Worm (Caenorhabditis elegans) whole organism, young adult: ENCODE measurements around the gene dhc-3.
A peak's percentile ranks its signal among the peaks of the same experiment; 100 is the strongest.

Experiments used
- B0019.2 ChIP-seq: fragments of 200-800 bp; sonication (Bioruptor generic); conservative IDR thresholded peaks from 2 replicates; pipeline ENCODE4 v1.3.6; 2022; ENCODE audit warnings: missing genetic modification reagents, missing genetic modification characterization, missing compliant biosample characterization
- B0336.3 ChIP-seq: fragments of 200-800 bp; sonication (Bioruptor generic); IDR thresholded peaks from 2 replicates; pipeline ENCODE4 v1.3.6; 2022; ENCODE audit warnings: missing genetic modification characterization, missing compliant biosample characterization
- F10E7.11 ChIP-seq: sonication (generic microtip); optimal IDR thresholded peaks from 2 replicates; lab custom pipeline; 2017; ENCODE audit warnings: mild to moderate bottlenecking, missing genetic modification characterization, moderate library complexity, missing compliant biosample characterization
- F22D6.2 ChIP-seq: sonication (generic microtip); optimal IDR thresholded peaks from 2 replicates; lab custom pipeline; 2016; ENCODE audit warnings: mild to moderate bottlenecking, missing genetic modification characterization, missing compliant biosample characterization
- F23B12.7 ChIP-seq: sonication (generic microtip); optimal IDR thresholded peaks from 2 replicates; lab custom pipeline; 2017; ENCODE audit warnings: missing genetic modification characterization, mild to moderate bottlenecking, missing compliant biosample characterization, antibody characterized with exemption, moderate library complexity; ENCODE audit not compliant: insufficient read depth
- F33H1.4 ChIP-seq: fragments of 200-800 bp; sonication (Bioruptor generic); IDR thresholded peaks from 2 replicates; pipeline ENCODE4 v1.3.6; 2022; ENCODE audit warnings: missing genetic modification reagents, missing genetic modification characterization, missing compliant biosample characterization
- F49E8.2 ChIP-seq: sonication (generic microtip); optimal IDR thresholded peaks from 3 replicates; lab custom pipeline; 2017; ENCODE audit warnings: missing genetic modification characterization, mild to moderate bottlenecking, missing compliant biosample characterization, antibody characterized with exemption, moderate library complexity; ENCODE audit not compliant: insufficient read depth
- F57C9.4 ChIP-seq: sonication (generic microtip); optimal IDR thresholded peaks from 2 replicates; lab custom pipeline; 2017; ENCODE audit warnings: mild to moderate bottlenecking, missing genetic modification characterization, missing compliant biosample characterization
- K12H6.12 ChIP-seq: fragments of 200-800 bp; sonication (Bioruptor generic); optimal IDR thresholded peaks from 2 replicates; lab custom pipeline; 2018; ENCODE audit warnings: mild to moderate bottlenecking, missing genetic modification characterization, missing compliant biosample characterization
- T26A5.8 ChIP-seq: sonication (generic microtip); optimal IDR thresholded peaks from 2 replicates; lab custom pipeline; 2016; ENCODE audit warnings: missing genetic modification characterization, missing compliant biosample characterization
- Y56A3A.18 ChIP-seq: fragments of 200-800 bp; sonication (Bioruptor generic); IDR thresholded peaks from 2 replicates; pipeline ENCODE4 v1.3.6; 2022; ENCODE audit warnings: missing genetic modification reagents, missing genetic modification characterization, missing compliant biosample characterization
- Y67H2A.10 ChIP-seq: fragments of 200-800 bp; sonication (Bioruptor generic); conservative IDR thresholded peaks from 2 replicates; pipeline ENCODE4 v1.3.6; 2022; ENCODE audit warnings: missing genetic modification reagents, missing genetic modification characterization, missing compliant biosample characterization
- Y95B8A.8 ChIP-seq: fragments of 200-800 bp; sonication (Bioruptor generic); IDR thresholded peaks from 2 replicates; pipeline ENCODE4 v1.3.6; 2022; ENCODE audit warnings: missing genetic modification reagents, missing genetic modification characterization, missing compliant biosample characterization
- atf-7 ChIP-seq: sonication (generic microtip); optimal IDR thresholded peaks from 2 replicates; lab custom pipeline; 2017; ENCODE audit warnings: mild to moderate bottlenecking, missing genetic modification characterization, missing compliant biosample characterization
- athp-1 ChIP-seq: sonication (generic microtip); optimal IDR thresholded peaks from 2 replicates; lab custom pipeline; 2017; ENCODE audit warnings: mild to moderate bottlenecking, missing genetic modification characterization, missing compliant biosample characterization
- attf-6 ChIP-seq: fragments of 200-800 bp; sonication (Bioruptor generic); IDR thresholded peaks from 2 replicates; pipeline ENCODE4 v1.3.6; 2022; ENCODE audit warnings: missing genetic modification reagents, missing genetic modification characterization, missing compliant biosample characterization
- chd-7 ChIP-seq: sonication (generic microtip); optimal IDR thresholded peaks from 2 replicates; lab custom pipeline; 2016; ENCODE audit warnings: mild to moderate bottlenecking, missing genetic modification characterization, moderate library complexity, missing compliant biosample characterization
- die-1 ChIP-seq: sonication (generic microtip); optimal IDR thresholded peaks from 2 replicates; lab custom pipeline; 2016; ENCODE audit warnings: missing genotype, mild to moderate bottlenecking, missing genetic modification characterization, missing compliant biosample characterization
- egrh-3 ChIP-seq: fragments of 200-800 bp; sonication (Bioruptor generic); IDR thresholded peaks from 2 replicates; pipeline ENCODE4 v1.3.6; 2022; ENCODE audit warnings: missing genetic modification reagents, missing genetic modification characterization, missing compliant biosample characterization
- ets-4 ChIP-seq: fragments of 200-800 bp; sonication (Bioruptor generic); optimal IDR thresholded peaks from 2 replicates; lab custom pipeline; 2018; ENCODE audit warnings: mild to moderate bottlenecking, missing genetic modification characterization, missing compliant biosample characterization
- hlh-26 ChIP-seq: fragments of 200-800 bp; sonication (Bioruptor generic); conservative IDR thresholded peaks from 2 replicates; pipeline ENCODE4 v1.3.6; 2022; ENCODE audit warnings: missing genetic modification reagents, missing genetic modification characterization, missing compliant biosample characterization
- hmg-1.2 ChIP-seq: fragments of 200-800 bp; sonication (Bioruptor generic); IDR thresholded peaks from 2 replicates; pipeline ENCODE4 v1.3.6; 2022; ENCODE audit warnings: missing genetic modification reagents, missing genetic modification characterization, missing compliant biosample characterization
- lir-1 ChIP-seq: fragments of 200-800 bp; sonication (Bioruptor generic); conservative IDR thresholded peaks from 2 replicates; pipeline ENCODE4 v1.3.6; 2022; ENCODE audit warnings: missing genetic modification reagents, missing genetic modification characterization, missing compliant biosample characterization
- madf-8 ChIP-seq: fragments of 200-800 bp; sonication (Bioruptor generic); conservative IDR thresholded peaks from 2 replicates; pipeline ENCODE4 v1.3.6; 2022; ENCODE audit warnings: missing genetic modification reagents, missing genetic modification characterization, missing compliant biosample characterization
- mcd-1 ChIP-seq: fragments of 200-800 bp; sonication (Bioruptor generic); IDR thresholded peaks from 2 replicates; pipeline ENCODE4 v1.3.6; 2022; ENCODE audit warnings: missing genetic modification reagents, missing genetic modification characterization, missing compliant biosample characterization
- mel-28 ChIP-seq: sonication (generic microtip); optimal IDR thresholded peaks from 2 replicates; lab custom pipeline; 2016; ENCODE audit warnings: borderline replicate concordance, mild to moderate bottlenecking, missing genetic modification characterization, missing compliant biosample characterization
- nfyb-1 ChIP-seq: fragments of 200-800 bp; sonication (Bioruptor generic); IDR thresholded peaks from 2 replicates; pipeline ENCODE4 v1.3.6; 2022; ENCODE audit warnings: missing genetic modification reagents, missing genetic modification characterization, missing compliant biosample characterization
- nhr-179 ChIP-seq: sonication (generic microtip); optimal IDR thresholded peaks from 2 replicates; lab custom pipeline; 2016; ENCODE audit warnings: mild to moderate bottlenecking, missing genetic modification characterization, missing compliant biosample characterization
- snpc-1.3 ChIP-seq: sonication (generic microtip); optimal IDR thresholded peaks from 2 replicates; lab custom pipeline; 2017; ENCODE audit warnings: missing genetic modification characterization, mild to moderate bottlenecking, missing compliant biosample characterization, antibody characterized with exemption, moderate library complexity, missing genotype, missing genetic modification reagents; ENCODE audit not compliant: insufficient read depth
- snpc-4 ChIP-seq, 5 experiments: fragments of 150-350 bp in 1 of 5; sonication (generic microtip) in 4 of 5; optimal IDR thresholded peaks; 2 replicates each; lab custom pipeline; 2014 to 2018; ENCODE audit warnings: missing genetic modification characterization in 5 of 5, missing biosample characterization in 3 of 5, antibody characterized with exemption in 2 of 5, mild to moderate bottlenecking in 2 of 5, missing compliant biosample characterization in 2 of 5, missing genotype in 2 of 5, moderate library complexity in 2 of 5, missing genetic modification reagents in 1 of 5
- sptf-2 ChIP-seq: fragments of 200-800 bp; sonication (Bioruptor generic); optimal IDR thresholded peaks from 2 replicates; lab custom pipeline; 2018; ENCODE audit warnings: mild to moderate bottlenecking, missing genetic modification characterization, missing compliant biosample characterization
- tlf-1 ChIP-seq: fragments of 200-800 bp; sonication (Bioruptor generic); optimal IDR thresholded peaks from 2 replicates; lab custom pipeline; 2018; ENCODE audit warnings: mild to moderate bottlenecking, missing genetic modification characterization, missing compliant biosample characterization
- zim-3 ChIP-seq: sonication (generic microtip); optimal IDR thresholded peaks from 2 replicates; lab custom pipeline; 2017; ENCODE audit warnings: mild to moderate bottlenecking, missing genetic modification characterization, moderate library complexity, missing compliant biosample characterization
- ztf-22 ChIP-seq: fragments of 200-800 bp; sonication (Bioruptor generic); optimal IDR thresholded peaks from 2 replicates; lab custom pipeline; 2018; ENCODE audit warnings: mild to moderate bottlenecking, missing genetic modification characterization, moderate library complexity, missing compliant biosample characterization
- ztf-26 ChIP-seq: sonication (generic microtip); optimal IDR thresholded peaks from 2 replicates; lab custom pipeline; 2017; ENCODE audit warnings: missing genetic modification characterization, missing compliant biosample characterization
- ztf-3 ChIP-seq: fragments of 200-800 bp; sonication (Bioruptor generic); optimal IDR thresholded peaks from 2 replicates; lab custom pipeline; 2018; ENCODE audit warnings: mild to moderate bottlenecking, missing genetic modification characterization, missing compliant biosample characterization

Gene dhc-3

DNA sequence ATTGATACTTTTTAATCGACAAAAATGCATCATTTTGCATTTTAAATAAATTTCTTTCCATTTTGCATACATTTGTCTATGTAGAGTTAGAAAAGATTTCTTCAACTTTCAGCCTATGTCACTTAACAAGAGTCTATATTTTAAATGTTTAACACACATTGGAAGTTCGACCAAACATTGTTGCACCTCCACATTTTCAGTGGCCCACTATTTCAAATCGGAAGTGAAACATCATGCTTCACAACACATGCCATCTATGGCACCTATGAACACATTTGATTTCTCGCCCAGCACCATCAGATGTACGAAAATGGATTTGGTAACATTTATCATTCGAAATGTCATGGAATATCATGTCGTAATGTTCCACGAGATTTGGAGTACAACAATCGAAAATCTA, at the start of gene dhc-3:
TSS of gene dhc-3 (plus strand) at position 301 of the 400 bp plus-strand sequence.
- TF ChIP-seq attf-6 (GFP tag; lab: Robert Waterston, UW) (no peak), F23B12.7 (no peak), B0019.2 (GFP tag; lab: Robert Waterston, UW) (no peak), F49E8.2 (tag; lab: Kevin White, UChicago) (no peak)

DNA sequence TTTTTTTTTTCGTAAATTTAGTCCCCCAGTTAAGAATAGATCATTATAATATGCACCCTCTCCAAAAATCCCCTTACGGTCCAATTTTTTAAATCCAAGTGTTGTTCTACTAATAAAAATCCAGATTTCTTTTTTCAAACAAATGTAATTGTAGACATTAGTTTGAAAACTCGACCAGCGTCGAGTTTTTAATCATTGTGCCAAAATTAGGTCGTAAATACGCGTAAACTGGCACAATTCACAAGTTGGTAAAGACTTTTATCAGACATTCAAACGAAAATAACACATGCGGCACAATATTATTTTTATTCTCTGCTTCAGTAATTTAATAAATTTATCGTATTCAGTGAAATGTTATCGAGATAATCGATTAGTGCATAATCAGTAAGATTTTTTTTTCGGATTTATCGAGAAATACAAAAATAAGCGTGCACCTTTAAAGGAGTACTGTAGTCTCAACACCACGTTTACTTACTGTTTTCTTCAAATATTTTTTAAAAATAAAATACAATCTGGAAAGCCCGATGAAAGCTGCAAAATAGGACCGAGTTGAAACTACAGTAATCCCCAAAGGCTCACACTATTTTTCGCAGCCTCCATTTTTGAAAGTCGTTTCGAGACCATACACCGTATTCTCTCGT, 48.5 kb upstream of the dhc-3 start, which contains the start of gene C34B4.4:
TSS of gene C34B4.4 (plus strand) at position 276 of the 641 bp plus-strand sequence.
- TF ChIP-seq chd-7 (tag; lab: Kevin White, UChicago) (peak; percentile 2), B0336.3 (GFP tag; lab: Robert Waterston, UW) (0 out of 2 replicates have a peak, but pooled peaks have one; percentile 13), nfyb-1 (0 out of 2 replicates have a peak, but pooled peaks have one; percentile 47), Y56A3A.18 (GFP tag; lab: Robert Waterston, UW) (no peak), madf-8 (GFP tag; lab: Robert Waterston, UW) (no peak), F23B12.7 (no peak), mcd-1 (no peak), snpc-1.3 (tag; lab: Kevin White, UChicago) (peak; percentile 5), snpc-4 (GFP tag; optimal IDR thresholded peaks at IDR 0.05; lab: Kevin White, UChicago) (peak; percentile 26), snpc-4 (tag; optimal IDR thresholded peaks at IDR 0.05; lab: Kevin White, UChicago) (no peak), K12H6.12 (tag; lab: Kevin White, UChicago) (peak; percentile 47), F10E7.11 (tag; lab: Kevin White, UChicago) (peak; percentile 58), tlf-1 (GFP tag; lab: Kevin White, UChicago) (peak; percentile 37), zim-3 (tag; lab: Kevin White, UChicago) (peak; percentile 60), ztf-22 (GFP tag; lab: Kevin White, UChicago) (no peak), F22D6.2 (tag; lab: Kevin White, UChicago) (peak; percentile 1), F33H1.4 (GFP tag; lab: Robert Waterston, UW) (no peak), egrh-3 (GFP tag; lab: Robert Waterston, UW) (no peak), hmg-1.2 (GFP tag; lab: Robert Waterston, UW) (no peak), nhr-179 (tag; lab: Kevin White, UChicago) (no peak), die-1 (no peak), sptf-2 (GFP tag; lab: Kevin White, UChicago) (no peak), atf-7 (tag; lab: Kevin White, UChicago) (peak; percentile 41), Y95B8A.8 (GFP tag; lab: Robert Waterston, UW) (no peak), athp-1 (tag; lab: Kevin White, UChicago) (peak; percentile 15), ztf-3 (GFP tag; lab: Kevin White, UChicago) (peak; percentile 24), mel-28 (tag; lab: Kevin White, UChicago) (no peak), ets-4 (GFP tag; lab: Kevin White, UChicago) (no peak)

DNA sequence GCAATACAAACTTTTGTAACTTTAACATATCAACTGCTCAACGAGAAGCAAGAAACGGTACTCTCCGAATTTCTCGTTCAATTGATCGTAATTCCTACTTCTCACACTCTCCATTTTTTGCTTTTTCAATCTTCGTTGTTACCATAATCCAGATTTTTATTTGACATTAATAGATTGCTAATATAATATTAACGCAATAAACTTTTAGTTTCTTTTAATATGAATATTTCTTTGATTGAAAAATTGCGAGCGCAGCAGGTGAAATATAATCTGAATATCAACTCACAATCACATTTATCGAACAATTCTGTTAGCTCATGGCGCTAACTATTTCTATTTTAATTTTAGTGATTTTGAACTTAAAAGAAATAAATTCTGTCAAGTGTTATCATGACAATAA, 46.4 kb upstream of the dhc-3 start, which contains the start of gene lurp-4:
TSS of gene lurp-4 (plus strand) at position 301 of the 400 bp plus-strand sequence.
- TF ChIP-seq ztf-26 (tag; lab: Kevin White, UChicago) = no peak
- TF ChIP-seq atf-7 (tag; lab: Kevin White, UChicago) = no peak
- TF ChIP-seq T26A5.8 (tag; lab: Kevin White, UChicago) = no peak
- no peak for TF ChIP-seq lir-1 (GFP tag; lab: Robert Waterston, UW)
- no peak for TF ChIP-seq Y67H2A.10
- TF ChIP-seq hlh-26 (GFP tag; lab: Robert Waterston, UW) = no peak
- TF ChIP-seq snpc-4 (GFP tag; optimal IDR thresholded peaks at IDR 0.05; lab: Kevin White, UChicago) = no peak
- TF ChIP-seq snpc-4 (tag; optimal IDR thresholded peaks at IDR 0.05; lab: Kevin White, UChicago) = no peak
- no peak for TF ChIP-seq ztf-3 (GFP tag; lab: Kevin White, UChicago)
- no peak for TF ChIP-seq F57C9.4
